Worm (Caenorhabditis elegans) whole organism, L4 larva: ENCODE results near the gene F20G2.3.

ENCODE experiments used
- T26A8.4 ChIP-seq: fragments of 200-800 bp; sonication (Bioruptor generic); IDR thresholded peaks from 2 replicates; pipeline ENCODE4 v1.3.6; 2022; ENCODE audit warnings: missing genetic modification characterization, missing compliant biosample characterization
- aha-1 ChIP-seq: fragments of 150-350 bp; peaks from one replicate; lab custom pipeline; 2014; ENCODE audit warnings: missing biosample characterization, missing genetic modification characterization
- snpc-4 ChIP-seq: fragments of 150-350 bp; optimal IDR thresholded peaks from 2 replicates; lab custom pipeline; 2014; ENCODE audit warnings: missing biosample characterization, missing genetic modification characterization
- zip-2 ChIP-seq: fragments of 150-350 bp; optimal IDR thresholded peaks from 2 replicates; lab custom pipeline; 2014; ENCODE audit warnings: missing biosample characterization, missing genetic modification characterization

DNA sequence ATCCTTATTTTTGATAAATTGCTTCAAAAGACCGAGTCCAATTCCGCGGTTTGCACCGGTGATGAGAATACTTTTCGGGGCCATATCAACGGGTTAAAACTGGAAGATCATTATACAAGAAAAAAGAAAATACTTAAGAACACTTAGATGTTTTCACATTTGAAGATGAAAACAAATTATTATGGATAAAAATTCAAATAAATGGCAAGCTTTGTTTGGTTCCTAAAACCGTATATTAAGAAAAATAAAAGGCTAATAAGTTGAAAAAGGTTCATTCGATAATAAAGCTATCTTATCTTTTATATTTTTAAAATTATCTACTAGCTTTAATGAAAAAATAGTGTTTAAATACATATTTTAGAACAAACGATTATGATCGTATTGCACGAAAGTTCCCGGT is 14.8 kb downstream of the F20G2.3 start, which contains the start of gene F20G2.1:
- no peak for TF ChIP-seq zip-2 (tag; lab: Kevin White, UChicago)
- no peak for TF ChIP-seq aha-1 (tag; lab: Kevin White, UChicago)
- TF ChIP-seq T26A8.4, result no peak
- TF ChIP-seq snpc-4 (tag; lab: Kevin White, UChicago), result no peak
